Worm (Caenorhabditis elegans) whole organism, L3 larva: ENCODE results near the gene M199.8.

ENCODE experiments used
- aly-2 ChIP-seq: fragments of 150-350 bp; optimal IDR thresholded peaks from 2 replicates; lab custom pipeline; 2014; ENCODE audit warnings: missing biosample characterization, missing genetic modification characterization
- nhr-25 ChIP-seq: sonication (generic microtip); optimal IDR thresholded peaks from 2 replicates; lab custom pipeline; 2017; ENCODE audit warnings: missing biosample characterization, missing genetic modification characterization
- nhr-28 ChIP-seq: fragments of 150-350 bp; optimal IDR thresholded peaks from 2 replicates; lab custom pipeline; 2014; ENCODE audit warnings: missing biosample characterization, missing genetic modification characterization
- tbx-2 ChIP-seq: sonication (generic microtip); optimal IDR thresholded peaks from 2 replicates; lab custom pipeline; 2016; ENCODE audit warnings: mild to moderate bottlenecking, missing genetic modification characterization, missing compliant biosample characterization
- ztf-4 ChIP-seq: fragments of 150-350 bp; optimal IDR thresholded peaks from 2 replicates; lab custom pipeline; 2014; ENCODE audit warnings: missing biosample characterization, missing genetic modification characterization

ce11 chrIV:15098294-15098693 is 35.5 kb downstream of the M199.8 start, which contains the start of gene srt-49:
- TF ChIP-seq tbx-2 (tag; lab: Kevin White, UChicago) (no peak), ztf-4 (tag; lab: Kevin White, UChicago) (no peak), nhr-28 (tag; lab: Kevin White, UChicago) (no peak), aly-2 (tag; lab: Kevin White, UChicago) (no peak), nhr-25 (tag; lab: Kevin White, UChicago) (no peak)
